Worm (Caenorhabditis elegans): ENCODE measurements around the gene gly-1.

ce11 chrII:10947317-10947716 is 45.3 kb upstream of the gly-1 start, which contains the start of the genes tceb-3 and gskl-1:
- no peak for TF ChIP-seq nhr-11 (tag; optimal IDR thresholded peaks at IDR 0.05)
- no peak for TF ChIP-seq ama-1 (optimal IDR thresholded peaks at IDR 0.05)
- no peak for TF ChIP-seq fos-1 (tag; optimal IDR thresholded peaks at IDR 0.05)
- TF ChIP-seq unc-98 (GFP tag; IDR thresholded peaks at IDR 0.05) = no peak

All from whole organism, L1 larva.